Fruit fly (Drosophila melanogaster): Measurements from ENCODE around the gene CG9302.

DNA sequence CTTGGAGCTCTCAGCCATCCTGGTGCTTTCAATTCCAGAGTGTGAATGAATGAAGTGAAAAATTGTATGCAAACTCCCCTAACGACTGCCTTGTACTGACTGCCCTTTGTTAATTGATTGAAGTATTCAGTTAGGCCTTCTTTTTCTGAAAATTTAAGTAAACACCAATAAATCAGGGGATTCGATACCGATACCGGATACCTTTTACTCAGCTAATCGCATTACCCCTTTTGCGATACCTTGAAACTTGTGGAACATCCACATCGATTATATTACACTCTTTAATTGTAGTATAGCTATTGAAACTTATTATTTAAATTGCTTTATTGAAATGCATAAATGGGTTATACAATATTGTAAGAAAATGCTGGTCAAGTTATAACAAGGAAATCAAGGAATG lies 17.7 kb upstream of the CG9302 start, which contains the start of gene CG16957:
- TF ChIP-seq Dfd (GFP tag; optimal IDR thresholded peaks at IDR 0.05) (no peak), jim (GFP tag; optimal IDR thresholded peaks at IDR 0.05) (no peak), dsf (GFP tag; optimal IDR thresholded peaks at IDR 0.05; ENCODE audit: borderline replicate concordance) (no peak), Abd-B (GFP tag; optimal IDR thresholded peaks at IDR 0.05) (no peak), Dif (GFP tag; optimal IDR thresholded peaks at IDR 0.05; ENCODE audit: partially characterized antibody) (no peak), Myc (optimal IDR thresholded peaks at IDR 0.05) (no peak), Hr78 (GFP tag; optimal IDR thresholded peaks at IDR 0.05) (no peak), h (GFP tag; optimal IDR thresholded peaks at IDR 0.05) (no peak), Rel (GFP tag; optimal IDR thresholded peaks at IDR 0.05) (no peak), Rel (tag; optimal IDR thresholded peaks at IDR 0.05) (no peak), pan (optimal IDR thresholded peaks at IDR 0.05) (no peak)
